Worm (Caenorhabditis elegans) whole organism, mixed stage, embryonic: Measurements from ENCODE around the gene his-40.

Source experiments
- blmp-1 ChIP-seq: fragments of 150-350 bp; optimal IDR thresholded peaks from 2 replicates; lab custom pipeline; 2014; ENCODE audit warnings: missing biosample characterization, missing genetic modification characterization
- ceh-39 ChIP-seq: fragments of 150-350 bp; optimal IDR thresholded peaks from 2 replicates; lab custom pipeline; 2014; ENCODE audit warnings: missing biosample characterization, missing genetic modification characterization
- hlh-1 ChIP-seq: fragments of 150-350 bp; optimal IDR thresholded peaks from 2 replicates; lab custom pipeline; 2014; ENCODE audit warnings: missing biosample characterization, missing genetic modification reagents, missing genetic modification characterization
- nhr-237 ChIP-seq: fragments of 150-350 bp; optimal IDR thresholded peaks from 2 replicates; lab custom pipeline; 2014; ENCODE audit warnings: missing biosample characterization, missing genetic modification characterization
- sem-2 ChIP-seq: fragments of 200-800 bp; sonication (Bioruptor generic); optimal IDR thresholded peaks from 2 replicates; lab custom pipeline; 2018; ENCODE audit warnings: mild to moderate bottlenecking, missing genetic modification characterization, missing compliant biosample characterization

DNA sequence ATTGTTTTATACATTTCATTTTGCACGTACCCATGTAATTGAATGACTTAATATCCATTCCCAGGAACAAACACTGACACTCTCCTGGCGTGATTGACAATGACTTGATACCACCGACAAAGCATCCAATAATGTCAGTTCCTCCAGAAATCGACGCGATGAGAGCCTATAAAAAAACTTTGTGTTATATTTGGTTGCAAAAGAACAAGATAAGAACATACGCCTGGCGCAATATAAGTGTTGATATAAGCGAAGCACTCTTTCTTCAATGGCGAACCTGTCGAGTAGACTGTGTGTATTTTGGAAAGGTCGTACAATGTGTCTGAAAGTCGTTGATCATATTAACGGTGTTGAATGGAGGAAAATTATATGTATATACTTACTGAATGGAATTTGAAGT, 6.8 kb upstream of the his-40 start:
- TF ChIP-seq sem-2 (GFP tag; lab: Kevin White, UChicago) = no peak
- TF ChIP-seq ceh-39 = no peak
- no peak for TF ChIP-seq nhr-237
- TF ChIP-seq blmp-1 (tag; lab: Kevin White, UChicago) = no peak
- no peak for TF ChIP-seq hlh-1
